Worm (Caenorhabditis elegans) whole organism, L2 larva: Measurements from ENCODE around the gene coa-4.

ENCODE experiments used
- R02D3.7 ChIP-seq: fragments of 150-350 bp; optimal IDR thresholded peaks from 2 replicates; lab custom pipeline; 2014; ENCODE audit warnings: missing biosample characterization, missing genetic modification characterization
- ama-1 ChIP-seq: fragments of 150-350 bp; optimal IDR thresholded peaks from 2 replicates; lab custom pipeline; 2018; ENCODE audit warnings: inconsistent platforms
- egl-27 ChIP-seq: sonication (generic microtip); optimal IDR thresholded peaks from 3 replicates; lab custom pipeline; 2017; ENCODE audit warnings: missing biosample characterization, missing genetic modification reagents, missing genetic modification characterization
- lin-11 ChIP-seq: fragments of 150-350 bp; sonication (generic microtip); optimal IDR thresholded peaks from 2 replicates; lab custom pipeline; 2014; ENCODE audit warnings: missing biosample characterization, missing genetic modification characterization, inconsistent platforms, mixed read lengths
- lin-39 ChIP-seq: fragments of 150-350 bp; optimal IDR thresholded peaks from 2 replicates; lab custom pipeline; 2014; ENCODE audit warnings: missing biosample characterization, missing genetic modification reagents, missing genetic modification characterization
- mdl-1 ChIP-seq, 2 experiments: fragments of 150-350 bp in 1 of 2; sonication (generic microtip) in 1 of 2; optimal IDR thresholded peaks; 2 replicates each; lab custom pipeline; 2017; ENCODE audit warnings: missing biosample characterization in 2 of 2, missing genetic modification characterization in 2 of 2
- nhr-12 ChIP-seq: fragments of 150-350 bp; optimal IDR thresholded peaks from 2 replicates; lab custom pipeline; 2014; ENCODE audit warnings: missing biosample characterization, missing genetic modification characterization
- nhr-23 ChIP-seq: fragments of 150-350 bp; optimal IDR thresholded peaks from 2 replicates; lab custom pipeline; 2014; ENCODE audit warnings: missing biosample characterization, missing genetic modification reagents, missing genetic modification characterization
- snpc-4 ChIP-seq: fragments of 150-350 bp; optimal IDR thresholded peaks from 2 replicates; lab custom pipeline; 2014; ENCODE audit warnings: missing biosample characterization, missing genetic modification characterization
- unc-55 ChIP-seq: fragments of 150-350 bp; sonication (generic microtip); optimal IDR thresholded peaks from 3 replicates; lab custom pipeline; 2014; ENCODE audit warnings: missing biosample characterization, missing genetic modification reagents, missing genetic modification characterization
- ztf-11 ChIP-seq: sonication (generic microtip); optimal IDR thresholded peaks from 2 replicates; lab custom pipeline; 2017; ENCODE audit warnings: missing biosample characterization, missing genetic modification characterization
- ztf-4 ChIP-seq: fragments of 150-350 bp; optimal IDR thresholded peaks from 2 replicates; lab custom pipeline; 2014; ENCODE audit warnings: missing biosample characterization, missing genetic modification characterization

DNA sequence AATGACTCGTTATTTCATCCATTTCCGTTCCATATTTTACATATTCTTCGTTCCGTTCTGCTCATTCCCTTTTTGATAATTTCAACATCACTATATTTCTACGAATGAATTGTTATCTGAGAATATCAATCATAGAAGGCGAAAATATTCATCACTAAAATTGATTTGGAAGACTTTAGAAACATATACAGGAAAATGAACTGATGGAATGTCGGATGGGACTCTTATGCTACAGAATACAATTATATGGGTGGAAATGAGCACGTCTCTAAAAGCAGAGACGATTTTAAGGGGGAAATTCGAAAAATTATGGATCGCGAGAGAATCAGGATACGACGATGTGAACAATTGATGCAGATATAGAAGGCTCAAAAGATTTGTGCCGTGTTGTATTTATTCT, 15.4 kb downstream of the coa-4 start:
- TF ChIP-seq nhr-12 (tag; lab: Kevin White, UChicago) (no peak), ama-1 (no peak), ztf-11 (tag; lab: Kevin White, UChicago) (no peak), mdl-1 (tag; optimal IDR thresholded peaks at IDR 0.05; lab: Kevin White, UChicago) (no peak), egl-27 (no peak), R02D3.7 (tag; lab: Kevin White, UChicago) (no peak), lin-11 (no peak), unc-55 (GFP tag; lab: Kevin White, UChicago) (no peak), nhr-23 (no peak), ztf-4 (tag; lab: Kevin White, UChicago) (no peak), lin-39 (tag; lab: Kevin White, UChicago) (no peak), snpc-4 (tag; lab: Kevin White, UChicago) (no peak)
